Worm (Caenorhabditis elegans) whole organism, L3 larva: ENCODE measurements around the gene rpt-2.

Source experiments
- ama-1 ChIP-seq: fragments of 150-350 bp; optimal IDR thresholded peaks from 2 replicates; lab custom pipeline; 2018
- ceh-16 ChIP-seq: sonication (generic microtip); optimal IDR thresholded peaks from 2 replicates; lab custom pipeline; 2017; ENCODE audit warnings: missing biosample characterization, missing genetic modification characterization
- eor-1 ChIP-seq, 2 experiments: fragments of 150-350 bp; optimal IDR thresholded peaks; 2 replicates each; lab custom pipeline; 2014 to 2018; ENCODE audit warnings: missing biosample characterization in 2 of 2, missing genetic modification characterization in 2 of 2
- nhr-11 ChIP-seq: fragments of 150-350 bp; optimal IDR thresholded peaks from 2 replicates; lab custom pipeline; 2014; ENCODE audit warnings: missing biosample characterization, missing genetic modification characterization
- nhr-237 ChIP-seq: fragments of 150-350 bp; optimal IDR thresholded peaks from 2 replicates; lab custom pipeline; 2014; ENCODE audit warnings: missing biosample characterization, missing genetic modification characterization
- nhr-76 ChIP-seq: fragments of 150-350 bp; sonication (generic microtip); optimal IDR thresholded peaks from 5 replicates; lab custom pipeline; 2014; ENCODE audit warnings: missing biosample characterization, missing genetic modification characterization
- unc-39 ChIP-seq: sonication (generic microtip); optimal IDR thresholded peaks from 4 replicates; lab custom pipeline; 2017; ENCODE audit warnings: missing biosample characterization, missing genetic modification characterization
- ztf-11 ChIP-seq: fragments of 150-350 bp; optimal IDR thresholded peaks from 2 replicates; lab custom pipeline; 2014; ENCODE audit warnings: missing biosample characterization, missing genetic modification characterization

DNA sequence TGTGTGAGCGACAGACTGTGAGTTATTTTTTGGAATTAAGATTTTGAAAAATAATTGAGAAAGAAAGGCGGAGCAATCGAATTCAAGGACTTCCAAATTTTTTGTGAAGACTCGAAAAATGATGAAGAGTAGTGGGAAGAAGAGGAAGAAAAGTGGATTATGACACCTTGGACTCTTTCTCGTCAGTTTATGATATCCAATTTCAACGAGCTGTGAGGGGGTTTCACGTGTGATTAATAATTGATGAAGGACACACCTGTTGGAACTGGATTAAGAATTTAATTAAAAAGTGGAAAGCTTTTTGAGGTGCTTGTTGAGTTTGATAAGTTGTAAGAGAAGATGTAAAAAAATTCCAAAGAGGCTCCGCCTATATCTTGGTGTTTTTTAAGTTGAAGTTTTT, 27.1 kb downstream of the rpt-2 start, which contains the start of gene fut-8:
- TF ChIP-seq unc-39 (tag; lab: Kevin White, UChicago) (no peak), nhr-76 (no peak), nhr-11 (tag; lab: Kevin White, UChicago) (no peak), eor-1 (tag; optimal IDR thresholded peaks at IDR 0.05; lab: Kevin White, UChicago) (no peak), ztf-11 (tag; lab: Kevin White, UChicago) (no peak), ama-1 (lab: Kevin White, UChicago) (no peak), ceh-16 (no peak), nhr-237 (tag; lab: Kevin White, UChicago) (no peak)
